Worm (Caenorhabditis elegans): ENCODE results near the gene srbc-17.

srbc-17 gene

ce11 chrV:2177307-2177764 is at the start of gene srbc-17:
TSS of gene srbc-17 (plus strand) at chrV:2177714.
- TF ChIP-seq unc-62 (GFP tag; optimal IDR thresholded peaks at IDR 0.05 in 1 of 2) = peak in 1 of 2 experiments; percentile 94
- no peak for TF ChIP-seq unc-62 (tag; optimal IDR thresholded peaks at IDR 0.05)
- TF ChIP-seq nhr-237 (tag; optimal IDR thresholded peaks at IDR 0.05) = no peak
- no peak for TF ChIP-seq mdt-29 (GFP tag; IDR thresholded peaks at IDR 0.05)

ce11 chrV:2132675-2133074 is 44.8 kb upstream of the srbc-17 start:
- TF ChIP-seq set-16 (GFP tag; IDR thresholded peaks at IDR 0.05) (peak; percentile 31; the same call in 1 of the 2 replicates), nhr-11 (tag; optimal IDR thresholded peaks at IDR 0.05) (no peak), daf-8 (GFP tag; IDR thresholded peaks at IDR 0.05) (no peak), dpl-1 (GFP tag; optimal IDR thresholded peaks at IDR 0.05) (no peak), sdz-12 (GFP tag; optimal IDR thresholded peaks at IDR 0.05) (no peak), egl-43 (GFP tag; IDR thresholded peaks at IDR 0.05) (peak; percentile 65; the same call in 1 of the 2 replicates), nhr-77 (tag; optimal IDR thresholded peaks at IDR 0.05) (no peak), fkh-10 (GFP tag; optimal IDR thresholded peaks at IDR 0.05) (no peak), lim-7 (GFP tag; IDR thresholded peaks at IDR 0.05) (no peak), nhr-48 (tag; optimal IDR thresholded peaks at IDR 0.05) (no peak)

ce11 chrV:2133512-2133911 is 44.0 kb upstream of the srbc-17 start:
- TF ChIP-seq pqm-1 (tag; optimal IDR thresholded peaks at IDR 0.05) (no peak), fkh-10 (GFP tag; optimal IDR thresholded peaks at IDR 0.05) (peak; percentile 74), T26A8.4 (GFP tag; IDR thresholded peaks at IDR 0.05) (no peak), mxl-2 (GFP tag; conservative IDR thresholded peaks at IDR 0.05) (peak; percentile 97), nhr-77 (tag; optimal IDR thresholded peaks at IDR 0.05) (peak; percentile 1), nhr-48 (tag; optimal IDR thresholded peaks at IDR 0.05) (peak; percentile 8), mes-2 (tag; optimal IDR thresholded peaks at IDR 0.05; ENCODE audit: poor library complexity, severe bottlenecking) (peak; percentile 52), daf-8 (GFP tag; IDR thresholded peaks at IDR 0.05) (no peak), mdl-1 (tag; optimal IDR thresholded peaks at IDR 0.05) (peak; percentile 71 to 93), madf-9 (GFP tag; conservative IDR thresholded peaks at IDR 0.05) (no peak), unc-62 (GFP tag; optimal IDR thresholded peaks at IDR 0.05 in 1 of 2) (no peak), unc-62 (tag; optimal IDR thresholded peaks at IDR 0.05) (no peak), nhr-28 (tag; optimal IDR thresholded peaks at IDR 0.05) (peak; percentile 1), ztf-7 (tag; optimal IDR thresholded peaks at IDR 0.05) (no peak), nhr-111 (GFP tag; optimal IDR thresholded peaks at IDR 0.05) (no peak), daf-19 (GFP tag; conservative IDR thresholded peaks at IDR 0.05) (no peak), daf-16 (GFP tag; optimal IDR thresholded peaks at IDR 0.05) (peak in 1 of 2 experiments; percentile 6), daf-16 (tag; optimal IDR thresholded peaks at IDR 0.05) (peak; percentile 24), ces-1 (GFP tag; optimal IDR thresholded peaks at IDR 0.05) (peak; percentile 2), D1046.2 (GFP tag; IDR thresholded peaks at IDR 0.05) (no peak), tag-97 (GFP tag; IDR thresholded peaks at IDR 0.05) (no peak), hlh-30 (tag; optimal IDR thresholded peaks at IDR 0.05; ENCODE audit: insufficient read depth) (peak; percentile 96), nhr-11 (tag; optimal IDR thresholded peaks at IDR 0.05) (peak; percentile 49), lsy-2 (tag; optimal IDR thresholded peaks at IDR 0.05) (peak in 1 of 2 experiments; percentile 74), zfp-3 (GFP tag; conservative IDR thresholded peaks at IDR 0.05) (no peak), zip-11 (GFP tag; IDR thresholded peaks at IDR 0.05) (no peak), php-3 (GFP tag; IDR thresholded peaks at IDR 0.05) (no peak), nhr-42 (GFP tag; IDR thresholded peaks at IDR 0.05) (no peak), lin-1 (GFP tag; IDR thresholded peaks at IDR 0.05) (no peak), dve-1 (tag; optimal IDR thresholded peaks at IDR 0.05; ENCODE audit: insufficient read depth) (peak; percentile 23), ceh-20 (GFP tag; IDR thresholded peaks at IDR 0.05) (peak; percentile 31; the same call in 1 of the 2 replicates), F37D6.2 (tag; optimal IDR thresholded peaks at IDR 0.05) (peak; percentile 63), sdz-12 (GFP tag; optimal IDR thresholded peaks at IDR 0.05) (no peak), nhr-237 (tag; optimal IDR thresholded peaks at IDR 0.05) (no peak), rbr-2 (tag; optimal IDR thresholded peaks at IDR 0.05) (peak; percentile 81), ceh-28 (tag; optimal IDR thresholded peaks at IDR 0.05) (no peak), nhr-41 (GFP tag; IDR thresholded peaks at IDR 0.05) (no peak), lin-15B (tag; optimal IDR thresholded peaks at IDR 0.05) (no peak), Y75B8A.6 (GFP tag; IDR thresholded peaks at IDR 0.05) (no peak), lim-7 (GFP tag; IDR thresholded peaks at IDR 0.05) (no peak), F10B5.3 (tag; optimal IDR thresholded peaks at IDR 0.05) (no peak), aha-1 (tag) (peak; percentile 95), tra-1 (GFP tag; IDR thresholded peaks at IDR 0.05) (0 out of 2 replicates have a peak, but pooled peaks have one; percentile 32)

All from whole organism, L4 larva.